Worm (Caenorhabditis elegans) whole organism, L3 larva: ENCODE results near the gene comt-2.

Experiments used
- R02D3.7 ChIP-seq: fragments of 150-350 bp; optimal IDR thresholded peaks from 2 replicates; lab custom pipeline; 2014; ENCODE audit warnings: missing biosample characterization, missing genetic modification characterization
- ZK546.5 ChIP-seq: sonication (generic microtip); optimal IDR thresholded peaks from 2 replicates; lab custom pipeline; 2017; ENCODE audit warnings: missing biosample characterization, missing genetic modification characterization
- aly-2 ChIP-seq: fragments of 150-350 bp; optimal IDR thresholded peaks from 2 replicates; lab custom pipeline; 2014; ENCODE audit warnings: missing biosample characterization, missing genetic modification characterization
- ama-1 ChIP-seq: fragments of 150-350 bp; optimal IDR thresholded peaks from 2 replicates; lab custom pipeline; 2018
- ceh-16 ChIP-seq: sonication (generic microtip); optimal IDR thresholded peaks from 2 replicates; lab custom pipeline; 2017; ENCODE audit warnings: missing biosample characterization, missing genetic modification characterization
- ceh-28 ChIP-seq: fragments of 150-350 bp; optimal IDR thresholded peaks from 2 replicates; lab custom pipeline; 2014; ENCODE audit warnings: missing biosample characterization, missing genetic modification reagents, missing genetic modification characterization
- ceh-82 ChIP-seq: fragments of 150-350 bp; optimal IDR thresholded peaks from 2 replicates; lab custom pipeline; 2014; ENCODE audit warnings: missing biosample characterization, missing genetic modification characterization
- ceh-9 ChIP-seq: sonication (generic microtip); optimal IDR thresholded peaks from 2 replicates; lab custom pipeline; 2018; ENCODE audit warnings: missing biosample characterization, missing genetic modification characterization
- egl-27 ChIP-seq: sonication (generic microtip); optimal IDR thresholded peaks from 4 replicates; lab custom pipeline; 2017; ENCODE audit warnings: missing biosample characterization, missing genetic modification reagents, missing genetic modification characterization
- elt-3 ChIP-seq, 3 experiments: fragments of 150-350 bp in 1 of 3; sonication (generic microtip) in 2 of 3; optimal IDR thresholded peaks; 2 replicates in 2 of 3; 4 replicates in 1 of 3; lab custom pipeline; 2014 to 2017; ENCODE audit warnings: missing biosample characterization in 3 of 3, missing genetic modification characterization in 3 of 3
- eor-1 ChIP-seq, 2 experiments: fragments of 150-350 bp; optimal IDR thresholded peaks; 2 replicates each; lab custom pipeline; 2014 to 2018; ENCODE audit warnings: missing biosample characterization in 2 of 2, missing genetic modification characterization in 2 of 2
- fkh-10 ChIP-seq: sonication (generic microtip); optimal IDR thresholded peaks from 2 replicates; lab custom pipeline; 2017; ENCODE audit warnings: missing biosample characterization, missing genetic modification reagents, missing genetic modification characterization
- fkh-2 ChIP-seq: fragments of 150-350 bp; optimal IDR thresholded peaks from 2 replicates; lab custom pipeline; 2014; ENCODE audit warnings: missing biosample characterization, missing genetic modification reagents, missing genetic modification characterization
- fos-1 ChIP-seq: fragments of 150-350 bp; optimal IDR thresholded peaks from 2 replicates; lab custom pipeline; 2014; ENCODE audit warnings: missing biosample characterization, missing genetic modification characterization
- hmg-11 ChIP-seq: sonication (generic microtip); optimal IDR thresholded peaks from 2 replicates; lab custom pipeline; 2016; ENCODE audit warnings: missing genetic modification characterization, missing compliant biosample characterization
- jun-1 ChIP-seq: fragments of 150-350 bp; optimal IDR thresholded peaks from 2 replicates; lab custom pipeline; 2014; ENCODE audit warnings: missing biosample characterization, missing genetic modification reagents, missing genetic modification characterization
- lin-15B ChIP-seq: fragments of 150-350 bp; optimal IDR thresholded peaks from 2 replicates; lab custom pipeline; 2014; ENCODE audit warnings: missing biosample characterization, missing genetic modification characterization
- lsy-12 ChIP-seq: sonication (generic microtip); optimal IDR thresholded peaks from 2 replicates; lab custom pipeline; 2016; ENCODE audit warnings: mild to moderate bottlenecking, missing genetic modification characterization, missing compliant biosample characterization
- mdl-1 ChIP-seq: fragments of 150-350 bp; optimal IDR thresholded peaks from 2 replicates; lab custom pipeline; 2014; ENCODE audit warnings: missing biosample characterization, missing genetic modification characterization
- mml-1 ChIP-seq: fragments of 150-350 bp; sonication (generic microtip); optimal IDR thresholded peaks from 3 replicates; lab custom pipeline; 2014; ENCODE audit warnings: missing biosample characterization, missing genetic modification characterization
- nfya-1 ChIP-seq: sonication (generic microtip); optimal IDR thresholded peaks from 2 replicates; lab custom pipeline; 2017; ENCODE audit warnings: missing genetic modification characterization, mild to moderate bottlenecking, missing compliant biosample characterization, antibody characterized with exemption, moderate library complexity; ENCODE audit not compliant: insufficient read depth
- nhr-11 ChIP-seq: fragments of 150-350 bp; optimal IDR thresholded peaks from 2 replicates; lab custom pipeline; 2014; ENCODE audit warnings: missing biosample characterization, missing genetic modification characterization
- nhr-12 ChIP-seq: fragments of 150-350 bp; optimal IDR thresholded peaks from 2 replicates; lab custom pipeline; 2014; ENCODE audit warnings: missing biosample characterization, missing genetic modification characterization
- nhr-23 ChIP-seq: fragments of 150-350 bp; optimal IDR thresholded peaks from 2 replicates; lab custom pipeline; 2014; ENCODE audit warnings: missing biosample characterization, missing genetic modification reagents, missing genetic modification characterization
- nhr-237 ChIP-seq: fragments of 150-350 bp; optimal IDR thresholded peaks from 2 replicates; lab custom pipeline; 2014; ENCODE audit warnings: missing biosample characterization, missing genetic modification characterization
- nhr-28 ChIP-seq: fragments of 150-350 bp; optimal IDR thresholded peaks from 2 replicates; lab custom pipeline; 2014; ENCODE audit warnings: missing biosample characterization, missing genetic modification characterization
- nhr-43 ChIP-seq: sonication (generic microtip); optimal IDR thresholded peaks from 2 replicates; lab custom pipeline; 2016; ENCODE audit warnings: mild to moderate bottlenecking, missing genetic modification characterization, missing compliant biosample characterization; ENCODE audit not compliant: poor library complexity, severe bottlenecking
- nhr-77 ChIP-seq: fragments of 150-350 bp; optimal IDR thresholded peaks from 2 replicates; lab custom pipeline; 2014; ENCODE audit warnings: missing biosample characterization, missing genetic modification characterization
- pha-4 ChIP-seq: fragments of 150-350 bp; optimal IDR thresholded peaks from 2 replicates; lab custom pipeline; 2014; ENCODE audit warnings: missing biosample characterization, missing genetic modification reagents, missing genetic modification characterization
- pqm-1 ChIP-seq: fragments of 150-350 bp; optimal IDR thresholded peaks from 2 replicates; lab custom pipeline; 2017; ENCODE audit warnings: missing biosample characterization, missing genetic modification characterization, inconsistent platforms
- skn-1 ChIP-seq: fragments of 150-350 bp; optimal IDR thresholded peaks from 2 replicates; lab custom pipeline; 2014; ENCODE audit warnings: missing biosample characterization, missing genetic modification characterization
- snpc-4 ChIP-seq: fragments of 150-350 bp; optimal IDR thresholded peaks from 2 replicates; lab custom pipeline; 2014; ENCODE audit warnings: missing biosample characterization, missing genetic modification characterization
- tbx-2 ChIP-seq: sonication (generic microtip); optimal IDR thresholded peaks from 2 replicates; lab custom pipeline; 2016; ENCODE audit warnings: mild to moderate bottlenecking, missing genetic modification characterization, missing compliant biosample characterization
- unc-39 ChIP-seq: sonication (generic microtip); optimal IDR thresholded peaks from 4 replicates; lab custom pipeline; 2017; ENCODE audit warnings: missing biosample characterization, missing genetic modification characterization
- unc-62 ChIP-seq: fragments of 150-350 bp; sonication (generic microtip); optimal IDR thresholded peaks from 4 replicates; lab custom pipeline; 2014; ENCODE audit warnings: missing biosample characterization, missing genetic modification reagents, missing genetic modification characterization
- zag-1 ChIP-seq: fragments of 150-350 bp; optimal IDR thresholded peaks from 2 replicates; lab custom pipeline; 2014; ENCODE audit warnings: missing biosample characterization, missing genetic modification characterization
- ztf-11 ChIP-seq: fragments of 150-350 bp; optimal IDR thresholded peaks from 2 replicates; lab custom pipeline; 2014; ENCODE audit warnings: missing biosample characterization, missing genetic modification characterization

Gene comt-2

DNA sequence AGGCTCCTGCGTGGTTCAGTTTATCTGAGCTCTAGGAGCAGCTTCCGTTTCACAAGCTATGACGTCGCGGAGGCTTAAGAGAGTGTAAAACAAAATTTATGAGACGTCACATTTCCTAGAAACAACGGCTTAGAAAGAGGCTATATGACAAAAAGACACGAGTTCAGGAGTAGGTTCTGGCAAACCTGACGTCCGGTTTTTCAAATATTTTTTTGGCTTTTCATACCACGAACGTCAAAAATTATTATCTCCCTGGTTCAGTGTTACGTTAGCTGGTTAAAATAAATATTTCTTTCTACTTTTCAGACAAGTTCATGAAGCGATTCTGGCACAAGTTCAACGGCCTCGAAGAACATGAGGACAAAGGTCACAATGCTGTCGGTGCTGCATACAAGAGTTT, 33.5 kb upstream of the comt-2 start, which contains the start of gene F36D3.16:
Gene F36D3.16, plus strand, starts transcription at position 301 of the 400 bp plus-strand sequence.
- TF ChIP-seq nhr-12 (no peak), ceh-16 (tag; lab: Kevin White, UChicago) (no peak)

DNA sequence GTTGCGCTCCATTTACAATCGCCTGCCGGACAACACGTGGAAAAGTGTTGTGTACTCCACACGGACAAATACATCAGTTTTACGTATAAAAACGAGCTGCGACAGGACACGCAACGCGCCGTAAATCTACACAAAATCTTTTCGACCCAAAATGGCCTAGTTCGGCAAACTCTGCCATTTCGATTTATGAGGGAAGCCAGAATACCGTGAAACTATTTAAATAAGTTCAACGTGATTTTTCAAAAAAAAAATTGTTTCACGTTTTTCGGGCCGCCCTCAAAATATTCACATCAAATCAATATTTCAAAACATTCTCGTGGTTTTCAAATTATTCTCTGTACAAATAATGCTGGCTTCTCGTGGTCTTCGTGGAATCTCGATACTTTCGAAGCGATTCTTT, 32.6 kb upstream of the comt-2 start, which contains the start of gene F36D3.8:
Gene F36D3.8, plus strand, starts transcription at position 301 of the 400 bp plus-strand sequence.
- no peak for TF ChIP-seq fos-1 (tag; lab: Kevin White, UChicago)
- no peak for TF ChIP-seq skn-1 (tag; lab: Kevin White, UChicago)
- TF ChIP-seq nhr-12: no peak
- TF ChIP-seq ceh-82 (tag; lab: Kevin White, UChicago): no peak
- TF ChIP-seq nfya-1: no peak
- TF ChIP-seq lsy-12: no peak
- no peak for TF ChIP-seq tbx-2 (tag; lab: Kevin White, UChicago)
- no peak for TF ChIP-seq nhr-237 (tag; lab: Kevin White, UChicago)
- no peak for TF ChIP-seq ztf-11 (tag; lab: Kevin White, UChicago)
- TF ChIP-seq fkh-10 (GFP tag; lab: Kevin White, UChicago): no peak
- TF ChIP-seq egl-27 (tag; lab: Kevin White, UChicago): no peak
- TF ChIP-seq unc-39 (tag; lab: Kevin White, UChicago): no peak
- TF ChIP-seq jun-1 (tag; lab: Kevin White, UChicago): no peak
- TF ChIP-seq nhr-11: no peak
- TF ChIP-seq ceh-9 (tag; lab: Kevin White, UChicago): no peak
- TF ChIP-seq fkh-2 (tag; lab: Kevin White, UChicago): no peak
- no peak for TF ChIP-seq mdl-1 (tag; lab: Kevin White, UChicago)
- no peak for TF ChIP-seq ama-1 (lab: Kevin White, UChicago)
- TF ChIP-seq nhr-28 (tag; lab: Kevin White, UChicago): no peak

DNA sequence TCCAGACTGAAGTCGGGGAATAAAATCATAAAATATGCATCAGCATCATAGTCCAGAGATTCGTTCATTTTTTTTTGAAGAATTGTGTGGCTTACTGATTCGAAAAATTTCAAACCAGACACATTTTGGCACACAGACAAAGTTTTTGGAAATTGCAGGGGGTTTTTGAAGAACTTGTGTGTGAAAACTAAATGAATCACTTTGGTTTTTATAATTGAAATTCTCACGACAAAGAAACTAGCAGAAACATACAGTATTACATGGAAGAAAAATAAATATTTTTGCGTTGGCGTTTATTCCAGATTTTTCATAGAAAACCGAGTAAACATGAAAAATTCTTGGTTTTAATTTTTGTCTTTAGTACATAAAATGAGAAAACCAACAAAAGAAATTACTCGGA, 28.0 kb upstream of the comt-2 start, which contains the start of gene srw-34:
Gene srw-34, minus strand, starts transcription at position 101 of the 400 bp plus-strand sequence.
- TF ChIP-seq nhr-77 (tag; lab: Kevin White, UChicago) (no peak), ZK546.5 (tag; lab: Kevin White, UChicago) (no peak), R02D3.7 (tag; lab: Kevin White, UChicago) (no peak), ceh-16 (tag; lab: Kevin White, UChicago) (no peak), nfya-1 (no peak), ceh-28 (tag; lab: Kevin White, UChicago) (no peak), lin-15B (tag; lab: Kevin White, UChicago) (no peak), pha-4 (tag; lab: Kevin White, UChicago) (no peak), ceh-9 (tag; lab: Kevin White, UChicago) (no peak), unc-62 (no peak)

DNA sequence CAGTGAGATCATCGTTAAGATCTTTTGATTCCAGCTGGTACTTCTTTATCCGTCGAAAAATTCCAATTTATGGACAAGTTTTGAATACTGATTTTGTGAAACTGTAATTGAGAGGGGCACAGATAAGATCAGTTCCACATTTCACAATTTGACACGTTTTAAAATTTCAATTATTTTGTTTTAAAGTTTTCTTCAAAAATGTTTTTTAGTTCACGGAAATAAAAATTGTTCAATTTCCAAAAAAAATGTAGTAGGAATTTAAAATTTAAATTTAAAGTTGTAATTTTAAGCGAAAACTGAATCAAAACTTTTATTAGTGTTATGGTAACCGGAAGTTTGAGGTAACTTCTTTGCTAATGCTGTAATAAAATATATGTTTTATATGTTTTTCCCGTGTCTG, 23.3 kb upstream of the comt-2 start, which contains the start of gene F36D3.4:
Gene F36D3.4, minus strand, starts transcription at position 101 of the 400 bp plus-strand sequence.
- TF ChIP-seq ceh-16 (tag; lab: Kevin White, UChicago) (no peak), aly-2 (tag; lab: Kevin White, UChicago) (no peak), eor-1 (tag; optimal IDR thresholded peaks at IDR 0.05; lab: Kevin White, UChicago) (no peak), nhr-23 (tag; lab: Kevin White, UChicago) (no peak), zag-1 (tag; lab: Kevin White, UChicago) (no peak), nhr-28 (tag; lab: Kevin White, UChicago) (no peak), elt-3 (tag; optimal IDR thresholded peaks at IDR 0.05; lab: Kevin White, UChicago) (no peak), snpc-4 (no peak), lin-15B (tag; lab: Kevin White, UChicago) (no peak), R02D3.7 (tag; lab: Kevin White, UChicago) (no peak), nhr-43 (tag; lab: Kevin White, UChicago) (no peak), pqm-1 (tag; lab: Kevin White, UChicago) (no peak), lsy-12 (no peak), tbx-2 (tag; lab: Kevin White, UChicago) (no peak), mml-1 (no peak), hmg-11 (no peak), nhr-11 (no peak), nhr-12 (no peak), ceh-82 (tag; lab: Kevin White, UChicago) (no peak)
- TF ChIP-seq, all 47 proteins: peak for 0
